Worm (Caenorhabditis elegans): ENCODE measurements around the gene csn-4.

csn-4 gene

DNA sequence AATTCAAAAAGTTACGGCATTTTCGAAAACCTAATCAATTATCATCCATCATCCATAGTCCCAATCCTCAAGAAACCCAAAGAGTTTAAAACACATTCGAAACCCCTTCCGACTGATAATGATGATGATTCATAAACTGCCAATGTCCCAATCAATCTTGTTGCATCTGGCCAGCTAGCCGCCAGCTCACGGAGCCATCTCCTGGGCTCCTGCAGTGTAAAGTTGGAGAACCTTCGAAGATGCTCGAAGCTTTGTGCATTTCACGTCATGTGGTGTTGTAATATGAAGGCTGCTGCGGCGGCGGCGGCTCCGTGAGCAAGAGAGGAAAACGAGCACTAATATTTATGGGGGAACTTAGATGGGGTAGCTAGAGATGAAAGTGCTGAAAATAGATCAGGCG lies 21.2 kb upstream of the csn-4 start:
- TF ChIP-seq lin-11 (tag; optimal IDR thresholded peaks at IDR 0.05), result no peak
- TF ChIP-seq lsy-2 (tag; optimal IDR thresholded peaks at IDR 0.05), result peak in 1 of 2 experiments; percentile 23
- no peak for TF ChIP-seq nhr-237 (tag; optimal IDR thresholded peaks at IDR 0.05)
- no peak for TF ChIP-seq lin-13 (GFP tag; optimal IDR thresholded peaks at IDR 0.05)
- no peak for TF ChIP-seq ztf-1 (GFP tag; conservative IDR thresholded peaks at IDR 0.05)
- TF ChIP-seq nhr-129 (tag; optimal IDR thresholded peaks at IDR 0.05), result peak; percentile 66
- TF ChIP-seq F13H6.1 (tag; optimal IDR thresholded peaks at IDR 0.05), result peak; percentile 82
- TF ChIP-seq mdl-1 (tag; optimal IDR thresholded peaks at IDR 0.05), result no peak
- peak; percentile 52 for TF ChIP-seq sma-9 (GFP tag; optimal IDR thresholded peaks at IDR 0.05)
- TF ChIP-seq sma-9 (tag; optimal IDR thresholded peaks at IDR 0.05), result no peak
- TF ChIP-seq ztf-4 (tag; optimal IDR thresholded peaks at IDR 0.05), result peak; percentile 40
- TF ChIP-seq egl-27 (tag; optimal IDR thresholded peaks at IDR 0.05), result no peak
- no peak for TF ChIP-seq nhr-6 (tag; optimal IDR thresholded peaks at IDR 0.05)

DNA sequence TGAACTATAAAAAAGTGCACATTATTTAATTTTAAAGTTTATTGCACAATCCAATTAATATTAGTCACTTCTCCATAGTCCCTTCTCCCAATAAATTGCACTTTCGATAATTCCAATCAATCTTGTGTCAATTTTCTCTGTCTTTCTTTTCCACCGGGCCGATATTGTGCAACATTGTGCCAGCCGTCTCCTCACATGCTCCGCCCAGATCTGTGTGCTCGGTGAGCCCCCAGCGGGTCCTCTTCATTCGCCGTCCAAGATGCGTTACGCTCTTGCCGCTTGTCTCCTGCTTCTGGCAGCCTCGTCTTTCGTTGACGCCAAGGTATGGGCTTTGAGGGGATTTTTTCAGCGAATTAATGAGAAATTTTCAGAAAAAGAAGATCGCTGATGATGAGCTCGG lies 20.4 kb upstream of the csn-4 start, which contains the start of gene ost-1:
Gene ost-1 (plus strand): TSS at position 207 of the 400 bp plus-strand sequence.
- TF ChIP-seq F13H6.1 (tag; optimal IDR thresholded peaks at IDR 0.05), result peak; percentile 31
- TF ChIP-seq nhr-129 (tag; optimal IDR thresholded peaks at IDR 0.05), result peak; percentile 35
- TF ChIP-seq nhr-23 (tag; optimal IDR thresholded peaks at IDR 0.05), result no peak
- peak; percentile 3 for TF ChIP-seq sma-9 (GFP tag; optimal IDR thresholded peaks at IDR 0.05)
- no peak for TF ChIP-seq sma-9 (tag; optimal IDR thresholded peaks at IDR 0.05)

DNA sequence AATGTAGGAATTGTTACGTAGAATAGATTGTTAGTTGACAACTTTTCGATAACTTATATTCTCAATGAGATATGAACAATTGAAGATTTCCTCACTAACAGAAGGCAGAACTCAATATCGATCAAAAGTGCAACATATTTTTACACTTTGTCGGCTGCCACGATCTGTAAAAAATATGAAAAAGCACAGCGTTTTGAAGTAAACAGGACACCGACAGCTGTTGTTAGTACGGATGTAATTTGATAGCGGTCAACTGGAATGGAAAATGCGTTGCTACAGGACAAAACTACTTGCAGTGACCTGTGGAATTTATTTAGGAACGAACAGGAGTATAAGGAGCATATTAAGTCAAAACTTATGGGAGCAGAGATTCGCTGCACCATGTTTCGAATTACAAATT lies 19.2 kb upstream of the csn-4 start:
- TF ChIP-seq Y55F3AM.14 (GFP tag; optimal IDR thresholded peaks at IDR 0.05) (no peak), F13H6.1 (tag; optimal IDR thresholded peaks at IDR 0.05) (peak; percentile 52)

DNA sequence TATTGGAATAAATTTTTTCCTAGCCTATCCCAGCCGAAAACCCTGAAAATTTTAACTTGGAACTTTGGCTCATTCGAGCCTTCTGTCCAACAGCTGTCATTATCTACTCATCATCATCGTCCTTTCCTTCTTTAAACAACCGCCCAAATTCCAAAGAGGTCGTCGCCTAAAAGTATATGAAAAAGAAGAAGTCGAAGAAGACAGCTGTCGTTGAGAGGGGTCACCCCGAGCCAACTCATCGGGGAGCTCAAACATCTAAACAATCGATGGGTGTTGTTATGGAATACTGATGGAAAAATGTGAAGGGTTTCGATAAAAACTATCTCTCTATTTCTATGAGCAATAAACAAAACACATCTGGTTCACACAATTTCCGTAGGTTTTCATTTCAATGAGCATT lies 18.3 kb upstream of the csn-4 start:
- TF ChIP-seq peb-1 (tag; optimal IDR thresholded peaks at IDR 0.05), result no peak
- no peak for TF ChIP-seq zag-1 (tag; optimal IDR thresholded peaks at IDR 0.05)
- peak; percentile 2 for TF ChIP-seq sma-9 (GFP tag; optimal IDR thresholded peaks at IDR 0.05)
- TF ChIP-seq sma-9 (tag; optimal IDR thresholded peaks at IDR 0.05), result no peak
- TF ChIP-seq crh-2 (tag; optimal IDR thresholded peaks at IDR 0.05), result no peak
- TF ChIP-seq nhr-129 (tag; optimal IDR thresholded peaks at IDR 0.05), result peak; percentile 47
- TF ChIP-seq R02D3.7 (tag; optimal IDR thresholded peaks at IDR 0.05), result no peak
- no peak for TF ChIP-seq ztf-11 (tag; optimal IDR thresholded peaks at IDR 0.05)
- no peak for TF ChIP-seq fos-1 (tag; optimal IDR thresholded peaks at IDR 0.05)
- TF ChIP-seq nhr-6 (tag; optimal IDR thresholded peaks at IDR 0.05), result no peak
- TF ChIP-seq Y55F3AM.14 (GFP tag; optimal IDR thresholded peaks at IDR 0.05), result no peak
- no peak for TF ChIP-seq elt-3 (tag; optimal IDR thresholded peaks at IDR 0.05)
- no peak for TF ChIP-seq nhr-12 (tag; optimal IDR thresholded peaks at IDR 0.05)
- no peak for TF ChIP-seq nhr-11 (tag; optimal IDR thresholded peaks at IDR 0.05)
- no peak for TF ChIP-seq skn-1 (tag; optimal IDR thresholded peaks at IDR 0.05)
- no peak for TF ChIP-seq ztf-4 (tag; optimal IDR thresholded peaks at IDR 0.05)
- no peak for TF ChIP-seq gmeb-1 (tag; optimal IDR thresholded peaks at IDR 0.05)
- no peak for TF ChIP-seq mab-5 (tag; optimal IDR thresholded peaks at IDR 0.05)
- peak; percentile 46 for TF ChIP-seq F13H6.1 (tag; optimal IDR thresholded peaks at IDR 0.05)
- no peak for TF ChIP-seq C34F6.9 (tag; optimal IDR thresholded peaks at IDR 0.05)
- TF ChIP-seq ZK546.5 (tag; optimal IDR thresholded peaks at IDR 0.05), result no peak
- no peak for TF ChIP-seq ztf-1 (GFP tag; conservative IDR thresholded peaks at IDR 0.05)

DNA sequence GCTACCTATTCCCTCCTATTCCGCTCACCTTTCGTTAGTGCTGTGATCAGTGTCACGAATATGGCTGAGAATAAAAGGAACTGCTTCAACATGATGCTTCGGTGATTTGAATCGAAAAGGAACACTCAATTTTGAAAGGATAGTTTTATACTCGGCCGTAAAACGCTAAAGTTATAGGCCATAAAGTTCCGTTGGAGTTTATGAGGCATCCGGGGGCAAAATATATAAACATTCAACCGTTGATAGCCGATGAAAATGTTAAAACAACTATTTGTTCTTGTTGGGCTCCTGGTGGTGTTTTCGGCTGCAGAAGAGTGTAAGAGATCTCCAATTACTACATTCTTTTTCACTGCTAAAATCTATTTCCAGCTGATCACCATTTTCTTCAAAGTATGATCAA lies 17.7 kb upstream of the csn-4 start, which contains the start of the genes C44B12.9 and C44B12.3:
Gene C44B12.9 (minus strand): TSS at position 101 of the 400 bp plus-strand sequence.
Gene C44B12.3 (plus strand): TSS at position 249 of the 400 bp plus-strand sequence.
- TF ChIP-seq unc-62 (GFP tag; optimal IDR thresholded peaks at IDR 0.05) (no peak), mab-5 (tag; optimal IDR thresholded peaks at IDR 0.05) (no peak), dmd-4 (tag; optimal IDR thresholded peaks at IDR 0.05) (no peak), nhr-25 (tag; optimal IDR thresholded peaks at IDR 0.05) (no peak), elt-1 (tag; optimal IDR thresholded peaks at IDR 0.05) (no peak), skn-1 (tag; optimal IDR thresholded peaks at IDR 0.05) (no peak), ceh-82 (tag; optimal IDR thresholded peaks at IDR 0.05) (no peak), aly-2 (tag; optimal IDR thresholded peaks at IDR 0.05) (no peak), ztf-4 (tag; optimal IDR thresholded peaks at IDR 0.05) (no peak), sma-9 (GFP tag; optimal IDR thresholded peaks at IDR 0.05) (no peak), sma-9 (tag; optimal IDR thresholded peaks at IDR 0.05) (no peak), nhr-129 (tag; optimal IDR thresholded peaks at IDR 0.05) (no peak)
